Fruit fly (Drosophila melanogaster): ENCODE results near the gene Sgs5.

dm6 chr3R:17624968-17625367 is 29.8 kb downstream of the Sgs5 start, which contains the start of gene AttD:
- TF ChIP-seq CG12768 (GFP tag; optimal IDR thresholded peaks at IDR 0.05) (no peak), Mnt (GFP tag; optimal IDR thresholded peaks at IDR 0.05) (no peak), cic (GFP tag; optimal IDR thresholded peaks at IDR 0.05) (no peak)
